Worm (Caenorhabditis elegans): ENCODE measurements around the gene dpy-19.

ce11 chrIII:8618412-8618960, 48.8 kb downstream of the dpy-19 start, which contains the start of gene C13G5.2:
- no peak for TF ChIP-seq odd-2 (tag; optimal IDR thresholded peaks at IDR 0.05)
- no peak for TF ChIP-seq ets-4 (tag; optimal IDR thresholded peaks at IDR 0.05)
- TF ChIP-seq lin-11 (tag; optimal IDR thresholded peaks at IDR 0.05): no peak
- TF ChIP-seq nhr-11 (tag; optimal IDR thresholded peaks at IDR 0.05): no peak
- TF ChIP-seq nfya-1 (tag; optimal IDR thresholded peaks at IDR 0.05): no peak
- TF ChIP-seq pat-9 (tag; optimal IDR thresholded peaks at IDR 0.05): no peak
- no peak for TF ChIP-seq pha-4 (tag; optimal IDR thresholded peaks at IDR 0.05)
- TF ChIP-seq hlh-30 (tag; optimal IDR thresholded peaks at IDR 0.05; ENCODE audit: insufficient read depth): no peak
- no peak for TF ChIP-seq ceh-22 (tag; optimal IDR thresholded peaks at IDR 0.05)
- no peak for TF ChIP-seq che-1 (tag; optimal IDR thresholded peaks at IDR 0.05)
- TF ChIP-seq unc-86 (tag; optimal IDR thresholded peaks at IDR 0.05): no peak
- TF ChIP-seq Y22D7AL.16 (tag; optimal IDR thresholded peaks at IDR 0.05): no peak
- no peak for TF ChIP-seq fkh-10 (GFP tag; optimal IDR thresholded peaks at IDR 0.05)
- TF ChIP-seq hlh-15 (tag; optimal IDR thresholded peaks at IDR 0.05): no peak

Measured in whole organism, late embryonic.